Fruit fly (Drosophila melanogaster) whole organism, wandering third instar larva: ENCODE results near the gene CG7523.

Source experiments
- Hr78 ChIP-seq: fragments of >200 bp; optimal IDR thresholded peaks from 2 replicates; lab custom pipeline; 2017; ENCODE audit warnings: missing biosample characterization, missing genetic modification characterization
- Mio ChIP-seq: sonication (Bioruptor generic); optimal IDR thresholded peaks from 2 replicates; lab custom pipeline; 2016; ENCODE audit warnings: missing biosample characterization, missing genetic modification characterization
- Myc ChIP-seq: fragments of >200 bp; optimal IDR thresholded peaks from 2 replicates; lab custom pipeline; 2017
- Rel ChIP-seq, 2 experiments: fragments of 200-800 bp; sonication (Bioruptor generic) in 1 of 2; optimal IDR thresholded peaks; 2 replicates in 1 of 2; 3 replicates in 1 of 2; lab custom pipeline; 2016 to 2019; ENCODE audit warnings: mild to moderate bottlenecking in 2 of 2, missing biosample characterization in 2 of 2, missing genetic modification characterization in 2 of 2, moderate library complexity in 1 of 2
- Sp1 ChIP-seq: fragments of 200-800 bp; sonication (Bioruptor generic); optimal IDR thresholded peaks from 3 replicates; lab custom pipeline; 2019; ENCODE audit warnings: missing biosample characterization, mild to moderate bottlenecking, missing genetic modification characterization, moderate library complexity
- brk ChIP-seq: fragments of 200-800 bp; sonication (Bioruptor generic); optimal IDR thresholded peaks from 2 replicates; lab custom pipeline; 2016; ENCODE audit warnings: missing biosample characterization, mild to moderate bottlenecking, missing genetic modification characterization
- dsf ChIP-seq: sonication (Bioruptor generic); optimal IDR thresholded peaks from 2 replicates; lab custom pipeline; 2016; ENCODE audit warnings: missing biosample characterization, missing genetic modification characterization, borderline replicate concordance
- h ChIP-seq: fragments of 200-800 bp; sonication (Bioruptor generic); optimal IDR thresholded peaks from 3 replicates; lab custom pipeline; 2016; ENCODE audit warnings: missing biosample characterization, mild to moderate bottlenecking, missing genetic modification characterization
- lola ChIP-seq: fragments of >200 bp; optimal IDR thresholded peaks from 2 replicates; lab custom pipeline; 2017; ENCODE audit warnings: missing biosample characterization, missing genetic modification characterization
- pan ChIP-seq: fragments of >200 bp; optimal IDR thresholded peaks from 2 replicates; lab custom pipeline; 2017
- psq ChIP-seq: fragments of 200-800 bp; sonication (Bioruptor generic); optimal IDR thresholded peaks from 3 replicates; lab custom pipeline; 2017; ENCODE audit warnings: missing biosample characterization, mild to moderate bottlenecking, missing genetic modification characterization, moderate library complexity
- tai ChIP-seq: sonication (Bioruptor generic); optimal IDR thresholded peaks from 2 replicates; lab custom pipeline; 2016; ENCODE audit warnings: missing biosample characterization, missing genetic modification characterization
- usp ChIP-seq: fragments of >200 bp; optimal IDR thresholded peaks from 2 replicates; lab custom pipeline; 2017; ENCODE audit warnings: missing biosample characterization, missing genetic modification characterization

dm6 chr3R:17666797-17667156, 3.9 kb downstream of the CG7523 start:
- TF ChIP-seq tai (GFP tag; lab: Kevin White, UChicago) (no peak), pan (lab: Kevin White, UChicago) (no peak), brk (GFP tag; lab: Kevin White, UChicago) (no peak), usp (GFP tag; lab: Kevin White, UChicago) (no peak), Mio (GFP tag; lab: Kevin White, UChicago) (no peak), lola (GFP tag; lab: Kevin White, UChicago) (no peak), Myc (no peak), Rel (GFP tag; optimal IDR thresholded peaks at IDR 0.05; lab: Kevin White, UChicago) (no peak), Rel (tag; optimal IDR thresholded peaks at IDR 0.05; lab: Kevin White, UChicago) (no peak), dsf (no peak), h (GFP tag; lab: Kevin White, UChicago) (no peak), Sp1 (no peak), psq (GFP tag; lab: Kevin White, UChicago) (no peak), Hr78 (GFP tag; lab: Kevin White, UChicago) (no peak)
